Fruit fly (Drosophila melanogaster): Measurements from ENCODE around the gene Ada1-1.
A peak's percentile ranks its signal among the peaks of the same experiment; 100 is the strongest.

Gene Ada1-1

DNA sequence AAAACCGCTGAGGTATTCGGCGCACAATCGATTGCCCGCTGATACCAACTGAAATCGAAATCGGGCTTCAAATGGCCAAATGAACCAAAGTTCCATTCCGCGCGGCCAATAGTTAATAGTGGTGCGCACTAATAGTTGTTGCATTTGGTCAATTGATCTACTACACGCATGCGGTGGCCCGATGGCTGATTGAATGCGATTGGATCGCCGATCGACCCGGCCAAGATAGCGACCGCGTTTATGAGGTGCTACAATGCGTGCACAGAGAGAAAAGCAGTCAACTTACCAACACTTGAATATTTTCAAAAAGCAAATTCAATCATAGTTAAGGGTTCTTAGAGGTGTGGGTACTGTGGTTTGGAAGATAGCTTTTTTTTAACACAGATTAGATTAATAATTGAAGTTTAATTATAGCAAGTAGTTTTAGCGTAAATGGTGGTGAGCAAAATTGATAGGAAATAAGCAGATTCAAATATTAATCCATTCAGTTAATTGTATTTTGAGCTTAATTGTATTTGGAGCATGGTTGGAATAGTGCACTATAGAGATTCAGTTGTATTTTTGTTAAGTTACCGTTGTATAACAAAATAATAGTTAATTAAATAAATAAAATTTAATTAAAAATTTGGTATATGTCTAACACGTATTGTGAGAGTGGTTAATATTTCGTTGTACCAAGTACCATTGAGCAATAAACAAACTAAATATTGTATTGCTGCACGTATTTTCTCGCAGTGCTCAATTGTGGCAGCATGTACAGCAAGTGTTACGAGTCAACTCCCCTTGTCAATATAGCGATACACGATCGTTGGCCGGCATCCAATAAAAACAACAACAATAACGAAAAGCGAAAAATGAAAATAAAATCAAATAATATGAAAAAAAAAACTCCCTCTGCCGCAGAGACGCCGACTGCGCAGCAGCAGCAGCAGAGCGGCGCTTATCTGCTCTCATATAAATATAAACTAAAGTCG, 30.1 kb downstream of the Ada1-1 start (continued):
- no peak for TF ChIP-seq N (GFP tag; optimal IDR thresholded peaks at IDR 0.05)
- TF ChIP-seq Myc (optimal IDR thresholded peaks at IDR 0.05), result no peak
- TF ChIP-seq Hr83 (GFP tag; optimal IDR thresholded peaks at IDR 0.05; ENCODE audit: poor library complexity, severe bottlenecking), result no peak
- no peak for TF ChIP-seq Hr78 (GFP tag; optimal IDR thresholded peaks at IDR 0.05)
- no peak for TF ChIP-seq pan (optimal IDR thresholded peaks at IDR 0.05)
- peak; percentile 2 for TF ChIP-seq CG32264 (GFP tag; optimal IDR thresholded peaks at IDR 0.05)
- peak; percentile 78 for TF ChIP-seq Sp1 (GFP tag; optimal IDR thresholded peaks at IDR 0.05)
- TF ChIP-seq Jra (GFP tag; optimal IDR thresholded peaks at IDR 0.05), result no peak

DNA sequence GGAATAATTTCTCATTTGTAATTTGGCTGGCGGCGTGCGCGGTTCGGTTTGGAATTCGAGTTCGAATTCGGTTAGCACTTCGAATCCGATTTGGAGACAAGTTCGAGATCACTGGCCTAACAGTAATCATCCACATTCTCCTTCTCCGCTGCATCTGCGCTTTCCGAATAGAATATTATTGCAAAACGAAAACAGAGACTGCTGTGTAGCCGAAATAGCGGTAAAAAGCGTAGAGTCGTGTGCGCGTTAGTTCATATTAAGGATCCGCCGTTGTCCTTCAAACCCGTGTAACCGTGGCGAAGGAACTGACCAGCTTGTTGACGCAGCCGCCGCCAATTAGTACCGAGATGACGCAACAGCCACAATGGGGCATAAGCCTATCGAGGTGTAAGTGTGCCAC, 30.8 kb downstream of the Ada1-1 start, which contains the start of gene dmGlut:
dmGlut (plus strand) TSS at position 4 of the 400 bp plus-strand sequence.
- TF ChIP-seq rgr (GFP tag; optimal IDR thresholded peaks at IDR 0.05) (no peak), Dfd (GFP tag; optimal IDR thresholded peaks at IDR 0.05) (no peak), Jra (GFP tag; optimal IDR thresholded peaks at IDR 0.05) (no peak), sv (GFP tag; optimal IDR thresholded peaks at IDR 0.05) (no peak), Mio (GFP tag; optimal IDR thresholded peaks at IDR 0.05) (no peak), Rel (GFP tag; optimal IDR thresholded peaks at IDR 0.05) (no peak), Rel (tag; optimal IDR thresholded peaks at IDR 0.05) (no peak), Sp1 (GFP tag; optimal IDR thresholded peaks at IDR 0.05) (no peak), OdsH (GFP tag; optimal IDR thresholded peaks at IDR 0.05) (no peak), dsf (GFP tag; optimal IDR thresholded peaks at IDR 0.05; ENCODE audit: borderline replicate concordance) (no peak), Abd-B (GFP tag; optimal IDR thresholded peaks at IDR 0.05) (no peak), psq (GFP tag; optimal IDR thresholded peaks at IDR 0.05) (no peak), usp (GFP tag; optimal IDR thresholded peaks at IDR 0.05) (no peak), foxo (GFP tag; optimal IDR thresholded peaks at IDR 0.05) (no peak), Hnf4 (GFP tag; optimal IDR thresholded peaks at IDR 0.05) (no peak)

DNA sequence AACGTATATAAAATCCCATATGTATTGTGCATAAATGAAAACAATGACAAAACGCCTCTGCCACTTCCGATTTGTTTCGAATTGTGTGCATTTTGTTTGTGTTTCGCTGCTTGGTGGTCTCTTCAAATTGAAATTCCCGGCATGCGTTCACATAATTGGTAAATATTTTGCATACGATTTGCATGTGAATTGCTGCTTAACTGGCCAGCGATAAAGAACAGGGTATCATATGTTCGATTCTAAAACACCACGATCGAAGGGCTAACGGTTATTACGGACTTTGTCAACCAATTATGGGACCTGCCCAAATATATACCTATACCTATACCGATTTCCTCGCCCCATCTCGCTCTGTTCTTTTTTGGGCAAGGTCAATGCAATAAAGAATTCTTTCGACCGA, 31.5 kb downstream of the Ada1-1 start:
- TF ChIP-seq dl (GFP tag; optimal IDR thresholded peaks at IDR 0.05; ENCODE audit: insufficient read depth in 1 of 2, partially characterized antibody in 2 of 2), result no peak
- TF ChIP-seq usp (GFP tag; optimal IDR thresholded peaks at IDR 0.05), result no peak
- TF ChIP-seq Abd-B (GFP tag; optimal IDR thresholded peaks at IDR 0.05), result no peak
- TF ChIP-seq tai (GFP tag; optimal IDR thresholded peaks at IDR 0.05), result no peak
- TF ChIP-seq Rel (GFP tag; optimal IDR thresholded peaks at IDR 0.05), result no peak
- TF ChIP-seq Rel (tag; optimal IDR thresholded peaks at IDR 0.05), result no peak
- TF ChIP-seq Dfd (GFP tag; optimal IDR thresholded peaks at IDR 0.05), result no peak
- no peak for TF ChIP-seq Sp1 (GFP tag; optimal IDR thresholded peaks at IDR 0.05)
- no peak for TF ChIP-seq brk (GFP tag; optimal IDR thresholded peaks at IDR 0.05)
- TF ChIP-seq Mio (GFP tag; optimal IDR thresholded peaks at IDR 0.05), result no peak
- TF ChIP-seq GATAd (GFP tag; optimal IDR thresholded peaks at IDR 0.05), result no peak
- no peak for TF ChIP-seq pan (optimal IDR thresholded peaks at IDR 0.05)
- no peak for TF ChIP-seq ey (GFP tag; optimal IDR thresholded peaks at IDR 0.05)

DNA sequence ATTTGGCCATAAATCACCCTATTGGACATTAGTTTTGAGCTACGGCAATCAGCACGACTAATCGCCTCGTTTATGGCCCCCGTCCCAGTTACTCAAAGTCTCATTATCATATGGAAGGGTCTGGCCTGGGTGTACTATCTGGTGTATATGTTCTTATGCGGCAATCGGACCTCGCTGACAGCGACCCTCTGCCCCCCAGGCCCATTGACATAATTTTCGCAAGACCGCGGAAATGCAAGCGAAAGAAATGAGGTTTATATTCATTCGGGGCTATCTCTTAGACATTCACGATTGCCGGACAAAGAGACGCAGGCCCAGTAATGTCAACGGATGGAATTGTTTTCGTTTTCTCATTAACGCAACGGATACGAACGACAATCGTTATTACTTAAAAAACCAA, 32.2 kb downstream of the Ada1-1 start:
- TF ChIP-seq woc (GFP tag; optimal IDR thresholded peaks at IDR 0.05) (no peak), foxo (GFP tag; optimal IDR thresholded peaks at IDR 0.05) (no peak), rgr (GFP tag; optimal IDR thresholded peaks at IDR 0.05) (no peak), HLH106 (tag; optimal IDR thresholded peaks at IDR 0.05) (no peak), Hr83 (GFP tag; optimal IDR thresholded peaks at IDR 0.05; ENCODE audit: poor library complexity, severe bottlenecking) (no peak), br (GFP tag; optimal IDR thresholded peaks at IDR 0.05) (no peak), Hnf4 (GFP tag; optimal IDR thresholded peaks at IDR 0.05) (no peak), pan (optimal IDR thresholded peaks at IDR 0.05) (no peak), CG32264 (GFP tag; optimal IDR thresholded peaks at IDR 0.05) (no peak), Sp1 (GFP tag; optimal IDR thresholded peaks at IDR 0.05) (no peak), CG9705 (GFP tag; optimal IDR thresholded peaks at IDR 0.05) (no peak), OdsH (GFP tag; optimal IDR thresholded peaks at IDR 0.05) (no peak), ey (GFP tag; optimal IDR thresholded peaks at IDR 0.05) (no peak)

DNA sequence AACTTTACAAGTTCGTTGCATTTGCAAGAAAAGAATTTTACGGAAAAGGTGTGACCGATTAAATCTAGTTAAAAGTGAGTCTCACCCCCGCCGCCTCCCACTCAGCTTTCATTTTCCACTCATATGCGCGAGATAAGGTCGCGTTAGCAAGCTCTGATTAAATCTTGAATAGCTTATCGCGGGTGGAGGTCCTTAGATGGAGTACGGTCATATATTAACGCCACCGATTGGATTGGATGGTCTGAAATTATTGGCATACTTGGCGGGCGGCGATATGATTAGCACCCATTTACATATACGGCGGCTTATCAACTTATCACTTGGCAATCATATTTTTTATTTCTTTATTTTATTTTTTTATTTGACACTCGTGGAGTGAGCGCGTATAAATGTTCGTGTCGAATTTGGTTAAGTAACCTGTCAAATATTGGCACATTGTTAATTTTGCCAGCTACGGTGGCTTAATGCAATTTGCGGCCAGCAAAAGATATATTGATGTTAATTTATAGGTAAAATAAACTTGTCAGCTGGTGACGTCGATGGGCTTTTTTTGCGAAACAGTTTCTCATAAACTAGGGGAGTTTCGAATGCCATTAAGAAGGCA, 33.1 kb downstream of the Ada1-1 start:
- TF ChIP-seq Hnf4 (GFP tag; optimal IDR thresholded peaks at IDR 0.05) (no peak), woc (GFP tag; optimal IDR thresholded peaks at IDR 0.05) (no peak), sage (GFP tag; optimal IDR thresholded peaks at IDR 0.05) (no peak), Mio (GFP tag; optimal IDR thresholded peaks at IDR 0.05) (no peak), Hr78 (GFP tag; optimal IDR thresholded peaks at IDR 0.05) (no peak), Rel (GFP tag; optimal IDR thresholded peaks at IDR 0.05) (no peak), Rel (tag; optimal IDR thresholded peaks at IDR 0.05) (peak; percentile 15), jim (GFP tag; optimal IDR thresholded peaks at IDR 0.05) (no peak), Dif (GFP tag; optimal IDR thresholded peaks at IDR 0.05; ENCODE audit: partially characterized antibody) (peak; percentile 2), h (GFP tag; optimal IDR thresholded peaks at IDR 0.05) (peak; percentile 67), br (GFP tag; optimal IDR thresholded peaks at IDR 0.05) (peak; percentile 51), psq (GFP tag; optimal IDR thresholded peaks at IDR 0.05) (no peak), tai (GFP tag; optimal IDR thresholded peaks at IDR 0.05) (no peak), Sp1 (GFP tag; optimal IDR thresholded peaks at IDR 0.05) (peak; percentile 48), Abd-B (GFP tag; optimal IDR thresholded peaks at IDR 0.05) (no peak), pan (optimal IDR thresholded peaks at IDR 0.05) (no peak), Vsx2 (GFP tag; optimal IDR thresholded peaks at IDR 0.05; ENCODE audit: partially characterized antibody) (no peak), rgr (GFP tag; optimal IDR thresholded peaks at IDR 0.05) (no peak), OdsH (GFP tag; optimal IDR thresholded peaks at IDR 0.05) (no peak), brk (GFP tag; optimal IDR thresholded peaks at IDR 0.05) (no peak), dl (GFP tag; optimal IDR thresholded peaks at IDR 0.05; ENCODE audit: insufficient read depth in 1 of 2, partially characterized antibody in 2 of 2) (no peak), dmrt93B (GFP tag; optimal IDR thresholded peaks at IDR 0.05) (no peak)

All from whole organism, wandering third instar larva.